Fruit fly (Drosophila melanogaster) whole organism, embryonic: ENCODE measurements around the gene CG5509.
A peak's percentile ranks its signal among the peaks of the same experiment; 100 is the strongest.

Source experiments
- B-H1 ChIP-seq: fragments of 200-800 bp; sonication (Bioruptor generic); IDR thresholded peaks from 3 replicates; pipeline ENCODE4 v1.3.6; 2022; ENCODE audit warnings: missing biosample characterization, missing genetic modification characterization
- CG10274 ChIP-seq: fragments of 200-800 bp; sonication (Bioruptor generic); optimal IDR thresholded peaks from 3 replicates; lab custom pipeline; 2017; ENCODE audit warnings: missing biosample characterization, mild to moderate bottlenecking, missing genetic modification characterization
- CG10321 ChIP-seq: fragments of 200-800 bp; sonication (Bioruptor generic); IDR thresholded peaks from 2 replicates; pipeline ENCODE4 v1.3.6; 2022; ENCODE audit warnings: missing biosample characterization, missing genetic modification characterization
- CG10462 ChIP-seq: fragments of 200-800 bp; sonication (Bioruptor generic); optimal IDR thresholded peaks from 2 replicates; lab custom pipeline; 2016; ENCODE audit warnings: missing biosample characterization, missing genetic modification characterization
- CG10959 ChIP-seq: fragments of 200-800 bp; sonication (Bioruptor generic); IDR thresholded peaks from 2 replicates; pipeline ENCODE4 v1.3.6; 2022; ENCODE audit warnings: missing biosample characterization, missing genetic modification characterization
- CG11247 ChIP-seq: fragments of 200-800 bp; sonication (Bioruptor generic); IDR thresholded peaks from 2 replicates; pipeline ENCODE4 v1.3.6; 2022; ENCODE audit warnings: missing biosample characterization, missing genetic modification characterization
- CG11696 ChIP-seq: fragments of 200-800 bp; sonication (Bioruptor generic); IDR thresholded peaks from 2 replicates; pipeline ENCODE4 v1.3.6; 2022; ENCODE audit warnings: missing biosample characterization, missing genetic modification characterization
- CG12236 ChIP-seq: fragments of 200-800 bp; sonication (Bioruptor generic); optimal IDR thresholded peaks from 2 replicates; lab custom pipeline; 2016; ENCODE audit warnings: missing biosample characterization, missing genetic modification characterization
- CG14667 ChIP-seq: fragments of 200-800 bp; sonication (Bioruptor generic); IDR thresholded peaks from 2 replicates; pipeline ENCODE4 v1.3.6; 2022; ENCODE audit warnings: missing biosample characterization, missing genetic modification characterization
- CG15696 ChIP-seq: fragments of 200-800 bp; sonication (Bioruptor generic); optimal IDR thresholded peaks from 2 replicates; lab custom pipeline; 2019; ENCODE audit warnings: missing biosample characterization, mild to moderate bottlenecking, missing genetic modification characterization, moderate library complexity
- CG17328 ChIP-seq: fragments of 200-800 bp; sonication (Bioruptor generic); IDR thresholded peaks from 2 replicates; pipeline ENCODE4 v1.3.6; 2022; ENCODE audit warnings: missing biosample characterization, missing genetic modification characterization
- CG17612 ChIP-seq: fragments of 200-800 bp; sonication (Bioruptor generic); IDR thresholded peaks from 2 replicates; pipeline ENCODE4 v1.3.6; 2022; ENCODE audit warnings: missing biosample characterization, missing genetic modification characterization
- CG3281 ChIP-seq: fragments of 200-800 bp; sonication (Bioruptor generic); optimal IDR thresholded peaks from 3 replicates; lab custom pipeline; 2017; ENCODE audit warnings: missing biosample characterization, mild to moderate bottlenecking, missing genetic modification characterization
- CG5180 ChIP-seq: fragments of 200-800 bp; sonication (Bioruptor generic); optimal IDR thresholded peaks from 3 replicates; lab custom pipeline; 2017; ENCODE audit warnings: missing biosample characterization, missing genetic modification characterization, mild to moderate bottlenecking, moderate library complexity, missing genetic modification reagents
- CG5953 ChIP-seq: fragments of 200-800 bp; sonication (Bioruptor generic); IDR thresholded peaks from 2 replicates; pipeline ENCODE4 v1.3.6; 2022; ENCODE audit warnings: missing biosample characterization, missing genetic modification characterization
- CG6175 ChIP-seq: fragments of 200-800 bp; sonication (Bioruptor generic); IDR thresholded peaks from 3 replicates; pipeline ENCODE4 v1.3.6; 2022; ENCODE audit warnings: missing biosample characterization, missing genetic modification characterization
- CG7372 ChIP-seq: fragments of 200-800 bp; sonication (Bioruptor generic); IDR thresholded peaks from 2 replicates; pipeline ENCODE4 v1.3.6; 2022; ENCODE audit warnings: missing biosample characterization, missing genetic modification characterization
- CG7839 ChIP-seq: fragments of 200-800 bp; sonication (Bioruptor generic); optimal IDR thresholded peaks from 3 replicates; lab custom pipeline; 2018; ENCODE audit warnings: missing biosample characterization, mild to moderate bottlenecking, missing genetic modification characterization, moderate library complexity
- CG9876 ChIP-seq: fragments of 200-800 bp; sonication (Bioruptor generic); optimal IDR thresholded peaks from 2 replicates; lab custom pipeline; 2016; ENCODE audit warnings: missing biosample characterization, missing genetic modification characterization
- Chrac-16 ChIP-seq: fragments of 200-800 bp; sonication (Bioruptor generic); optimal IDR thresholded peaks from 3 replicates; lab custom pipeline; 2016; ENCODE audit warnings: missing biosample characterization, missing genetic modification characterization
- Fer3 ChIP-seq: fragments of 200-800 bp; sonication (Bioruptor generic); optimal IDR thresholded peaks from 2 replicates; lab custom pipeline; 2018; ENCODE audit warnings: missing biosample characterization, mild to moderate bottlenecking, missing genetic modification characterization, moderate library complexity
- H15 ChIP-seq: fragments of 200-800 bp; sonication (Bioruptor generic); IDR thresholded peaks from 3 replicates; pipeline ENCODE4 v1.3.6; 2022; ENCODE audit warnings: missing biosample characterization, missing genetic modification characterization
- H2.0 ChIP-seq: fragments of 200-800 bp; sonication (Bioruptor generic); IDR thresholded peaks from 2 replicates; pipeline ENCODE4 v1.3.6; 2022; ENCODE audit warnings: missing biosample characterization, missing genetic modification characterization
- Hand ChIP-seq: fragments of 200-800 bp; sonication (Bioruptor generic); optimal IDR thresholded peaks from 2 replicates; lab custom pipeline; 2017; ENCODE audit warnings: mild to moderate bottlenecking, missing biosample characterization, missing genetic modification reagents, missing genetic modification characterization
- Hmr ChIP-seq: fragments of 200-800 bp; sonication (Bioruptor generic); optimal IDR thresholded peaks from 3 replicates; lab custom pipeline; 2017; ENCODE audit warnings: mild to moderate bottlenecking, missing biosample characterization, missing genetic modification reagents, missing genetic modification characterization
- Lim3 ChIP-seq: fragments of 200-800 bp; sonication (Bioruptor generic); IDR thresholded peaks from 2 replicates; pipeline ENCODE4 v1.3.6; 2022; ENCODE audit warnings: missing biosample characterization, missing genetic modification characterization
- Max ChIP-seq: fragments of 200-800 bp; sonication (Bioruptor generic); optimal IDR thresholded peaks from 2 replicates; lab custom pipeline; 2016; ENCODE audit warnings: missing biosample characterization, mild to moderate bottlenecking, missing genetic modification characterization
- PHDP ChIP-seq: fragments of 200-800 bp; sonication (Bioruptor generic); optimal IDR thresholded peaks from 3 replicates; lab custom pipeline; 2018; ENCODE audit warnings: missing biosample characterization, mild to moderate bottlenecking, missing genetic modification characterization, moderate library complexity
- Trl ChIP-seq, 3 experiments: fragments of >200 bp in 2 of 3; fragments of 200-800 bp in 1 of 3; sonication (Bioruptor generic) in 1 of 3; optimal IDR thresholded peaks; 2 replicates in 1 of 3; 3 replicates in 2 of 3; lab custom pipeline; 2016 to 2017; ENCODE audit warnings: missing biosample characterization in 1 of 3, missing genetic modification characterization in 1 of 3
- Vsx1 ChIP-seq: fragments of 200-800 bp; sonication (Bioruptor generic); optimal IDR thresholded peaks from 2 replicates; lab custom pipeline; 2017; ENCODE audit warnings: missing biosample characterization, mild to moderate bottlenecking, missing genetic modification characterization, missing genetic modification reagents
- ase ChIP-seq: fragments of 200-800 bp; sonication (Bioruptor generic); IDR thresholded peaks from 3 replicates; pipeline ENCODE4 v1.3.6; 2022; ENCODE audit warnings: missing biosample characterization, missing genetic modification characterization
- caup ChIP-seq: fragments of 200-800 bp; sonication (Bioruptor generic); optimal IDR thresholded peaks from 3 replicates; lab custom pipeline; 2017; ENCODE audit warnings: missing biosample characterization, mild to moderate bottlenecking, missing genetic modification characterization, moderate library complexity; ENCODE audit not compliant: severe bottlenecking
- dati ChIP-seq: fragments of 200-800 bp; sonication (Bioruptor generic); IDR thresholded peaks from 2 replicates; pipeline ENCODE4 v1.3.6; 2022; ENCODE audit warnings: missing biosample characterization, missing genetic modification characterization
- dpn ChIP-seq, 2 experiments: fragments of 200-800 bp; sonication (Bioruptor generic); optimal IDR thresholded peaks; 3 replicates each; lab custom pipeline; 2016; ENCODE audit warnings: missing biosample characterization in 2 of 2, missing genetic modification characterization in 2 of 2
- ewg ChIP-seq: fragments of 200-800 bp; sonication (Bioruptor generic); optimal IDR thresholded peaks from 3 replicates; lab custom pipeline; 2017; ENCODE audit warnings: mild to moderate bottlenecking, missing biosample characterization, missing genetic modification reagents, missing genetic modification characterization
- fru ChIP-seq: fragments of >200 bp; optimal IDR thresholded peaks from 2 replicates; lab custom pipeline; 2017
- insv ChIP-seq, 2 experiments: fragments of 200-800 bp; sonication (Bioruptor generic); optimal IDR thresholded peaks; 3 replicates each; lab custom pipeline; 2016 to 2018; ENCODE audit warnings: missing biosample characterization in 2 of 2, missing genetic modification characterization in 2 of 2
- inv ChIP-seq: fragments of 200-800 bp; sonication (Bioruptor generic); IDR thresholded peaks from 2 replicates; pipeline ENCODE4 v1.3.6; 2022; ENCODE audit warnings: missing biosample characterization, missing genetic modification characterization; ENCODE audit not compliant: partially characterized antibody
- lab ChIP-seq: fragments of 200-800 bp; sonication (Bioruptor generic); optimal IDR thresholded peaks from 3 replicates; lab custom pipeline; 2017; ENCODE audit warnings: missing biosample characterization, missing genetic modification characterization, mild to moderate bottlenecking, moderate library complexity, missing genetic modification reagents
- nau ChIP-seq: fragments of 200-800 bp; sonication (Bioruptor generic); optimal IDR thresholded peaks from 3 replicates; lab custom pipeline; 2017; ENCODE audit warnings: missing biosample characterization, mild to moderate bottlenecking, missing genetic modification characterization, missing genetic modification reagents
- oc ChIP-seq: fragments of 200-800 bp; sonication (Bioruptor generic); optimal IDR thresholded peaks from 2 replicates; lab custom pipeline; 2018; ENCODE audit warnings: missing biosample characterization, mild to moderate bottlenecking, missing genetic modification characterization, moderate library complexity
- pan ChIP-seq, 4 experiments: fragments of >200 bp in 3 of 4; fragments of 200-800 bp in 1 of 4; sonication (Bioruptor generic) in 1 of 4; optimal IDR thresholded peaks in 3 of 4; IDR thresholded peaks in 1 of 4; 2 replicates each; pipeline versions ENCODE4 v1.3.6 to Lab custom; 2017 to 2022; ENCODE audit warnings: missing biosample characterization in 2 of 4, missing genetic modification characterization in 2 of 4, mixed read lengths in 1 of 4
- pb ChIP-seq: fragments of 200-800 bp; sonication (Bioruptor generic); optimal IDR thresholded peaks from 3 replicates; lab custom pipeline; 2016; ENCODE audit warnings: missing biosample characterization, missing genetic modification characterization
- peb ChIP-seq: fragments of 200-800 bp; sonication (Bioruptor generic); IDR thresholded peaks from 2 replicates; pipeline ENCODE4 v1.3.6; 2022; ENCODE audit warnings: missing biosample characterization, missing genetic modification characterization
- pita ChIP-seq: fragments of 200-800 bp; sonication (Bioruptor generic); optimal IDR thresholded peaks from 2 replicates; lab custom pipeline; 2017; ENCODE audit warnings: missing biosample characterization, mild to moderate bottlenecking, missing genetic modification characterization
- pros ChIP-seq: fragments of 200-800 bp; sonication (Bioruptor generic); optimal IDR thresholded peaks from 3 replicates; lab custom pipeline; 2019; ENCODE audit warnings: missing biosample characterization, mild to moderate bottlenecking, missing genetic modification characterization, moderate library complexity
- repo ChIP-seq: fragments of 200-800 bp; sonication (Bioruptor generic); optimal IDR thresholded peaks from 2 replicates; lab custom pipeline; 2016; ENCODE audit warnings: missing biosample characterization, missing genetic modification characterization
- ro ChIP-seq: fragments of 200-800 bp; sonication (Bioruptor generic); IDR thresholded peaks from 2 replicates; pipeline ENCODE4 v1.3.6; 2022; ENCODE audit warnings: missing biosample characterization, missing genetic modification characterization
- toy ChIP-seq: fragments of 200-800 bp; sonication (Bioruptor generic); IDR thresholded peaks from 2 replicates; pipeline ENCODE4 v1.3.6; 2022; ENCODE audit warnings: missing biosample characterization, missing genetic modification characterization
- tx ChIP-seq: fragments of 200-800 bp; sonication (Bioruptor generic); optimal IDR thresholded peaks from 2 replicates; lab custom pipeline; 2016; ENCODE audit warnings: missing biosample characterization, missing genetic modification characterization

Gene CG5509

DNA sequence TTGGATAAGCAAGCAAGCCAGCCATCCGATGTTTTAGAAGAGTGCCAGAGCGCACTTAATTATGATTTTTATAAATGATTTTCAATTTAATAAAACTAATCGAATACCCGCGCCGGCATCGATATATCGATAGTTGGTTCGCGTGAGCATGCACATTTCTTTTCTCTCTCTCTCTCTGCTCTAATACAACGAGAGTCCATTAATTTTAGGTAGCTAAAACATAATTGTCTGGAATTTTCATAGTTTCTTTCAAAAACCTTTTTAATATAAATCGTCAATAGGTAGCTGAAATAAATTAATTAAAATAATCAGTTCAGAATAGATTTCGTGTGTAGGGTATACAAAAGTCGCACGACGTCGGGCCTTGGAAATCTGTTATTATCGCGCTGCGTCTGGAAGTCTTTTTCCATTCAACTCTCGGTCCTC is 3.4 kb upstream of the CG5509 start, which contains the start of gene CG18549 (continued):
- TF ChIP-seq inv (GFP tag; lab: Robert Waterston, UW), result peak; percentile 68
- peak; percentile 100 for TF ChIP-seq ase
- peak; percentile 95 for TF ChIP-seq CG5180 (GFP tag; lab: Kevin White, UChicago)
- peak; percentile 100 for TF ChIP-seq Fer3 (tag; lab: Kevin White, UChicago)
- TF ChIP-seq CG10274 (GFP tag; lab: Kevin White, UChicago), result peak; percentile 98
- TF ChIP-seq CG7372 (GFP tag; lab: Robert Waterston, UW), result peak; percentile 100
- TF ChIP-seq oc (tag; lab: Kevin White, UChicago), result peak; percentile 100
- peak; percentile 100 for TF ChIP-seq Chrac-16 (GFP tag; lab: Kevin White, UChicago)
- peak; percentile 74 to 86 for TF ChIP-seq insv (GFP tag; optimal IDR thresholded peaks at IDR 0.05; lab: Kevin White, UChicago)
- TF ChIP-seq dpn (GFP tag; optimal IDR thresholded peaks at IDR 0.05; lab: Kevin White, UChicago), result peak; percentile 99 to 100
- TF ChIP-seq toy (GFP tag; lab: Robert Waterston, UW), result peak; percentile 99
- peak; percentile 99 for TF ChIP-seq CG15696 (tag; lab: Kevin White, UChicago)
- TF ChIP-seq dati (GFP tag; lab: Robert Waterston, UW), result peak; percentile 99
- peak; percentile 99 for TF ChIP-seq Hand (GFP tag; lab: Kevin White, UChicago)
- TF ChIP-seq lab, result peak; percentile 100
- TF ChIP-seq fru (lab: Kevin White, UChicago), result no peak
- peak; percentile 100 for TF ChIP-seq CG17328
- peak; percentile 99 for TF ChIP-seq CG6175 (GFP tag; lab: Robert Waterston, UW)
- peak; percentile 98 for TF ChIP-seq CG11696 (GFP tag; lab: Robert Waterston, UW)
- TF ChIP-seq pita (GFP tag; lab: Kevin White, UChicago), result no peak
- peak; percentile 99 for TF ChIP-seq CG10462 (GFP tag; lab: Kevin White, UChicago)
- peak; percentile 91 for TF ChIP-seq CG10321
- peak; percentile 99 for TF ChIP-seq CG14667
- peak; percentile 99 for TF ChIP-seq Lim3 (GFP tag; lab: Robert Waterston, UW)
- TF ChIP-seq CG7839 (tag; lab: Kevin White, UChicago), result peak; percentile 100
- peak; percentile 100 for TF ChIP-seq caup
- peak; percentile 100 for TF ChIP-seq CG10959
- TF ChIP-seq Hmr (GFP tag; lab: Kevin White, UChicago), result peak; percentile 100
- peak; percentile 90 for TF ChIP-seq pros (GFP tag; lab: Kevin White, UChicago)
- TF ChIP-seq nau (GFP tag; lab: Kevin White, UChicago), result peak; percentile 100
- peak; percentile 100 for TF ChIP-seq H15
- peak; percentile 100 for TF ChIP-seq peb (GFP tag; lab: Robert Waterston, UW)
- peak; percentile 98 for TF ChIP-seq repo (GFP tag; lab: Kevin White, UChicago)
- TF ChIP-seq Max (GFP tag; lab: Kevin White, UChicago), result peak; percentile 100
- TF ChIP-seq PHDP (tag; lab: Kevin White, UChicago), result peak; percentile 100
- peak; percentile 99 for TF ChIP-seq ro (GFP tag; lab: Robert Waterston, UW)
- TF ChIP-seq CG5953 (GFP tag; lab: Robert Waterston, UW), result peak; percentile 100
- TF ChIP-seq CG3281 (GFP tag; lab: Kevin White, UChicago), result peak; percentile 99
- peak; percentile 99 for TF ChIP-seq tx (GFP tag; lab: Kevin White, UChicago)
- peak; percentile 99 for TF ChIP-seq Vsx1 (GFP tag; lab: Kevin White, UChicago)
- peak; percentile 100 for TF ChIP-seq H2.0
- peak; percentile 96 for TF ChIP-seq CG9876
- peak; percentile 99 for TF ChIP-seq CG17612 (GFP tag; lab: Robert Waterston, UW)
- peak; percentile 98 for TF ChIP-seq pb (GFP tag; lab: Kevin White, UChicago)
- peak; percentile 99 for TF ChIP-seq ewg (GFP tag; lab: Kevin White, UChicago)
- peak; percentile 100 for TF ChIP-seq B-H1 (GFP tag; lab: Robert Waterston, UW)
- peak; percentile 99 for TF ChIP-seq CG12236
- no peak for TF ChIP-seq pan (optimal IDR thresholded peaks at IDR 0.05; lab: Kevin White, UChicago)
- TF ChIP-seq pan (GFP tag; optimal IDR thresholded peaks at IDR 0.05 in 1 of 2, IDR thresholded peaks at IDR 0.05 in 1 of 2), result peak in 1 of 2 experiments; percentile 100
- peak; percentile 100 for TF ChIP-seq CG11247 (GFP tag; lab: Robert Waterston, UW)
- TF ChIP-seq Trl (optimal IDR thresholded peaks at IDR 0.05; lab: Kevin White, UChicago), result peak; percentile 46 to 53
- peak; percentile 99 for TF ChIP-seq Trl (GFP tag; optimal IDR thresholded peaks at IDR 0.05; lab: Kevin White, UChicago)
